Worm (Caenorhabditis elegans): ENCODE data around the gene sma-9.
A peak's percentile ranks its signal among the peaks of the same experiment; 100 is the strongest.

Gene sma-9

ce11 chrX:10770988-10771496 is 2.0 kb downstream of the sma-9 start (continued):
- no peak for TF ChIP-seq jun-1 (tag; optimal IDR thresholded peaks at IDR 0.05)
- no peak for TF ChIP-seq nhr-77 (tag; optimal IDR thresholded peaks at IDR 0.05)
- no peak for TF ChIP-seq nhr-76 (tag; optimal IDR thresholded peaks at IDR 0.05)
- no peak for TF ChIP-seq sea-2 (GFP tag; optimal IDR thresholded peaks at IDR 0.05)
- TF ChIP-seq daf-12 (tag; optimal IDR thresholded peaks at IDR 0.05), result no peak
- TF ChIP-seq skn-1 (tag; optimal IDR thresholded peaks at IDR 0.05), result peak; percentile 34
- peak; percentile 33 for TF ChIP-seq ztf-4 (tag; optimal IDR thresholded peaks at IDR 0.05)
- peak; percentile 95 for TF ChIP-seq pha-4 (tag; optimal IDR thresholded peaks at IDR 0.05)
- no peak for TF ChIP-seq fos-1 (tag; optimal IDR thresholded peaks at IDR 0.05)
- peak; percentile 3 for TF ChIP-seq lin-15B (tag; optimal IDR thresholded peaks at IDR 0.05)
- peak; percentile 61 for TF ChIP-seq mdl-1 (tag; optimal IDR thresholded peaks at IDR 0.05)
- TF ChIP-seq unc-62 (GFP tag; optimal IDR thresholded peaks at IDR 0.05), result peak; percentile 78

ce11 chrX:10772165-10772584 is 3.1 kb downstream of the sma-9 start:
- TF ChIP-seq zag-1 (tag; optimal IDR thresholded peaks at IDR 0.05), result no peak
- peak; percentile 75 for TF ChIP-seq egl-27 (tag; optimal IDR thresholded peaks at IDR 0.05)
- TF ChIP-seq nhr-76 (tag; optimal IDR thresholded peaks at IDR 0.05), result no peak
- peak; percentile 80 for TF ChIP-seq ceh-28 (tag; optimal IDR thresholded peaks at IDR 0.05)
- peak; percentile 93 for TF ChIP-seq elt-2 (tag; optimal IDR thresholded peaks at IDR 0.05)
- no peak for TF ChIP-seq mml-1 (tag; optimal IDR thresholded peaks at IDR 0.05)
- TF ChIP-seq nhr-25 (tag; optimal IDR thresholded peaks at IDR 0.05), result peak; percentile 50
- no peak for TF ChIP-seq nhr-12 (tag; optimal IDR thresholded peaks at IDR 0.05)
- TF ChIP-seq nhr-23 (tag; optimal IDR thresholded peaks at IDR 0.05), result peak; percentile 74
- peak; percentile 75 for TF ChIP-seq pha-4 (tag; optimal IDR thresholded peaks at IDR 0.05)
- TF ChIP-seq nhr-237 (tag; optimal IDR thresholded peaks at IDR 0.05), result no peak
- peak; percentile 78 for TF ChIP-seq jun-1 (tag; optimal IDR thresholded peaks at IDR 0.05)
- peak in 1 of 3 experiments; percentile 80 for TF ChIP-seq elt-3 (tag; optimal IDR thresholded peaks at IDR 0.05)
- peak; percentile 90 for TF ChIP-seq egl-5 (tag; optimal IDR thresholded peaks at IDR 0.05)
- TF ChIP-seq lin-15B (tag; optimal IDR thresholded peaks at IDR 0.05), result no peak
- peak; percentile 59 for TF ChIP-seq nhr-43 (tag; optimal IDR thresholded peaks at IDR 0.05; ENCODE audit: poor library complexity, severe bottlenecking)
- peak; percentile 40 for TF ChIP-seq R02D3.7 (tag; optimal IDR thresholded peaks at IDR 0.05)
- TF ChIP-seq lsy-12 (tag; optimal IDR thresholded peaks at IDR 0.05), result peak; percentile 30
- TF ChIP-seq fkh-2 (tag; optimal IDR thresholded peaks at IDR 0.05), result no peak
- peak; percentile 68 for TF ChIP-seq nfya-1 (tag; optimal IDR thresholded peaks at IDR 0.05; ENCODE audit: insufficient read depth)
- TF ChIP-seq daf-12 (tag; optimal IDR thresholded peaks at IDR 0.05), result no peak
- TF ChIP-seq nhr-11 (tag; optimal IDR thresholded peaks at IDR 0.05), result no peak
- TF ChIP-seq unc-62 (GFP tag; optimal IDR thresholded peaks at IDR 0.05), result peak; percentile 28
- no peak for TF ChIP-seq hmg-11 (tag; optimal IDR thresholded peaks at IDR 0.05)
- peak; percentile 65 for TF ChIP-seq lin-39 (tag; optimal IDR thresholded peaks at IDR 0.05)
- peak; percentile 92 for TF ChIP-seq pqm-1 (tag; optimal IDR thresholded peaks at IDR 0.05)
- TF ChIP-seq nhr-28 (tag; optimal IDR thresholded peaks at IDR 0.05), result no peak
- no peak for TF ChIP-seq ceh-82 (tag; optimal IDR thresholded peaks at IDR 0.05)
- TF ChIP-seq fkh-10 (GFP tag; optimal IDR thresholded peaks at IDR 0.05), result no peak

ce11 chrX:10772763-10773162 is 3.7 kb downstream of the sma-9 start:
- no peak for TF ChIP-seq zag-1 (tag; optimal IDR thresholded peaks at IDR 0.05)
- no peak for TF ChIP-seq elt-2 (tag; optimal IDR thresholded peaks at IDR 0.05)
- TF ChIP-seq mdl-1 (tag; optimal IDR thresholded peaks at IDR 0.05), result no peak
- no peak for TF ChIP-seq nhr-11 (tag; optimal IDR thresholded peaks at IDR 0.05)
- peak; percentile 66 for TF ChIP-seq nhr-23 (tag; optimal IDR thresholded peaks at IDR 0.05)
- TF ChIP-seq nhr-43 (tag; optimal IDR thresholded peaks at IDR 0.05; ENCODE audit: poor library complexity, severe bottlenecking), result peak; percentile 88
- TF ChIP-seq pqm-1 (tag; optimal IDR thresholded peaks at IDR 0.05), result peak; percentile 12
- TF ChIP-seq nhr-25 (tag; optimal IDR thresholded peaks at IDR 0.05), result peak; percentile 68

- TF ChIP-seq elt-2 (tag; optimal IDR thresholded peaks at IDR 0.05), result peak; percentile 9
- no peak for TF ChIP-seq mdl-1 (tag; optimal IDR thresholded peaks at IDR 0.05)
Observed at ce11 chrX:10774865-10775264, 5.8 kb downstream of the sma-9 start.
